Worm (Caenorhabditis elegans) whole organism, dauer: ENCODE results near the gene R160.5.
"Not testable (repeated sequence)": the region's sequence is repeated elsewhere in the genome, so short reads cannot be mapped to it uniquely, and the experiment has no call there.

Experiments
- unc-62 ChIP-seq: sonication (generic microtip); optimal IDR thresholded peaks from 2 replicates; lab custom pipeline; 2017; ENCODE audit warnings: missing biosample characterization, missing genetic modification reagents, missing genetic modification characterization

R160.5 gene

DNA sequence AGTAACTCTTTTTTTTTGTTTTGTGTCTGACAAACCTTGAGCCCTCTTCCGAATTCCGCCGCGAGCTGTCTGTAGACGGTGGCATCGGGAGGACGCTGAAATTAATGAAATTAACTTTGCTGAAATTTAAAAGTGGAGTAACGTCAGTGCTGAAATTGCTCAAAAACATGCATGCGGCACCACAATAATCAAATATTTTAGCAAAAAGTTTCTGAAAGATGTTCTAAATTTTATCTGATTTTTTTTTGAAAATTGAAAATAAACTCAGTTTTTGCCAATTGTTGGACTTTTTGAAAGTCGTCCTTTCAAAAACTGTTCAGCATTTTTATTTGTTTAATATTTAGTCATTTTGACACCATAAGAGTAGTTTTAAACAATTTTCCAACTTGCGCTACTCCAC lies 34.7 kb downstream of the R160.5 start, which contains the start of gene cst-2:
cst-2 (minus strand) TSS at position 101 of the 400 bp plus-strand sequence.
- not testable (repeated sequence) for TF ChIP-seq unc-62 (GFP tag; lab: Kevin White, UChicago)

DNA sequence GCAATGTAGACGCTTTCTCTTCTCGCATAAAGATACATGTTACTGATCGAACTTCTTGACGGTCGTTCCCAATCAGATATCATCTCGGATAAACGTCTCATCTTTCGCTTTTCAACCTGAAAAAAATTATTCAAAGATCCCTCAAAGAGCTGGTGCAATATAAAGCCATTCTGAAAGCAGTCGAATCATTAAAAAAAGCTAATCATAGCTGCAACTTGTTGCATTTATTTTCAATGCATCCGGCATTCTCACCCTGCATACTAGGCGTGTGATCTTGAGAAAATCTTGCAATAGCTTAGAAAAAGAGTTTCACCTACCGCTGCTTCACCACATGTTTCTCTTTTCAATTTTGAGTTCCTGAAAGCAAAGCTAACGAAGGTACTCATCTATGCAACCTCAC lies 38.4 kb downstream of the R160.5 start, which contains the start of gene C24A8.6:
C24A8.6 (minus strand) TSS at position 101 of the 400 bp plus-strand sequence.
- TF ChIP-seq unc-62 (GFP tag; lab: Kevin White, UChicago): not testable (repeated sequence)

DNA sequence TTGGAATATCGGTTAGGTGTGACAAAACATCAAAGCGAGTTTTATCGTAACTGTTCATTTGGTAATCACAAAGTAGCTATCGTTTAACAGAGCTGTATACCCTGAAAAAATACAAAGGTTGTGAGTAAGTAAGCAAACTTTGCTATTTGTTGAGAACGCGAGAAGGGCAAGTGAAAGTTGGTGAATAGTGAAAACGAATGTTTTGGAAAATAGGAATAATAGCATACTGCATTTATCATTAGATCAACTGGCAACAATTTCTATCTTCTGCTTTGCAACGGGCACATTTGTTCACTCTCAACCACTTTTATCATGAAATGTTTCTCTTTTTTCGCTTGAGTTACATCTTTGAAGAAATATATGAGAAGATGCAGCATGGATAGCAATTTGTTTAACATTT lies 41.8 kb downstream of the R160.5 start, which contains the start of gene C24A8.5:
C24A8.5 (minus strand) TSS at position 101 of the 400 bp plus-strand sequence.
- no peak for TF ChIP-seq unc-62 (GFP tag; lab: Kevin White, UChicago)

DNA sequence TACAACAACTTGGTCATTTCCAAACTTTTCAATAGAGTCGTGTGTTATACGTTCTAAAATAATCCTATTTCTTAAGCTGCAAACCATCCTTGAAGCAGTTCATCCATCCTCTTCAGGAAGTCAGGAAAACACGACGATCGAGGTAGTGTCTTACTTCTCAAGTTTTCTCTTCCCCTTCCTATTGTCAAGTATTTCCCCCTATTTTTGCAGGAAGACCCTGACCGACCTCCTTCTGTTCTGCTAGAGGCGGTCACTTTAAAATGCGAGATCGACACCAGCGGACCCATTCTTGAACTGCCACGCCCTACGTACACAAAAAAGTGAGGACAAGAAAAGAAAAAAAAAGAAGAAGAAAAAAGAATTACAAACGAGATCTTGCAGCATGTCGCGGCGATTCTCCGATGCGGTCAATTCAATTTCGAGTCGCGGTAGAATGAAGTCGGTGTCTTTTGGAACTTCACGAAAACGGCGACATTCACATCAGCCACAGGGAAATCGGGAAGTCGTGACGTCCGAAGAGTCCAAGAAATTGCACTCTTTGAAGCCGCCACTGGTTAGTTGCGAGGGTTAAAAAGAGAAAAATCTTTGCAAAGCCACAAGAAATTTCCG lies 47.7 kb downstream of the R160.5 start:
- TF ChIP-seq unc-62 (GFP tag; lab: Kevin White, UChicago): no peak

DNA sequence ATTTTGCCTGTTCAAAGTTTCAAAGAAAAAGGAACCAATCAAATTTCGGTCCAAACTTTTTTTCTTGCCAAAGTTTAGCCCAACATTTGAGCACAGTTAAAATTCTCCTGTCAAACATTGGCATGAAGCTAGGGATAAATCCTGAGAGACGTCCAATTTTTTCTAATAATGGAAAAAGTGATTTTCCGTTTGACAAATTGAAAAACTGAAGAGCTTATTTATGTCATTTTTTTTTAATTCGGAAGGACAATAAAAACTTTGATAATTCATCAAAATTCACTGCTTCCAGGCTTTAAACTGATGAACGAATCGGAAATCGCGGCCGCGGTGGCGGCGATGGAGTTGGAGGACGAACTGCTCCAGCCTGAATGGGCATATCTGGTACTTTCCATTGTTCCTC lies 50.1 kb downstream of the R160.5 start, which contains the start of gene dop-6:
dop-6 (plus strand) TSS at position 301 of the 400 bp plus-strand sequence.
- TF ChIP-seq unc-62 (GFP tag; lab: Kevin White, UChicago): no peak
